Fruit fly (Drosophila melanogaster) whole organism, wandering third instar larva: ENCODE results near the gene CG5112.

Source experiments
- Abd-B ChIP-seq: fragments of >200 bp; optimal IDR thresholded peaks from 2 replicates; lab custom pipeline; 2017; ENCODE audit warnings: missing biosample characterization, missing genetic modification characterization
- CG32264 ChIP-seq: fragments of 200-800 bp; sonication (Bioruptor generic); optimal IDR thresholded peaks from 2 replicates; lab custom pipeline; 2016; ENCODE audit warnings: missing biosample characterization, missing genetic modification characterization
- CG9705 ChIP-seq: fragments of 200-800 bp; sonication (Bioruptor generic); optimal IDR thresholded peaks from 2 replicates; lab custom pipeline; 2018; ENCODE audit warnings: missing biosample characterization, mild to moderate bottlenecking, missing genetic modification characterization
- Dfd ChIP-seq: fragments of >200 bp; optimal IDR thresholded peaks from 2 replicates; lab custom pipeline; 2017; ENCODE audit warnings: missing biosample characterization, missing genetic modification characterization
- Dif ChIP-seq: fragments of 200-275, 200-300 bp; sonication (Bioruptor generic); optimal IDR thresholded peaks from 2 replicates; lab custom pipeline; 2018; ENCODE audit warnings: missing biosample characterization, missing genetic modification characterization; ENCODE audit not compliant: partially characterized antibody
- GATAd ChIP-seq: sonication (Bioruptor generic); optimal IDR thresholded peaks from 2 replicates; lab custom pipeline; 2016; ENCODE audit warnings: missing biosample characterization, missing genetic modification characterization
- HLH106 ChIP-seq: fragments of 200-800 bp; optimal IDR thresholded peaks from 3 replicates; lab custom pipeline; 2019; ENCODE audit warnings: missing biosample characterization, mild to moderate bottlenecking, missing genetic modification characterization, moderate library complexity
- Hnf4 ChIP-seq: fragments of 200-800 bp; sonication (Bioruptor generic); optimal IDR thresholded peaks from 2 replicates; lab custom pipeline; 2016; ENCODE audit warnings: missing biosample characterization, mild to moderate bottlenecking, missing genetic modification characterization
- Hr78 ChIP-seq: fragments of >200 bp; optimal IDR thresholded peaks from 2 replicates; lab custom pipeline; 2017; ENCODE audit warnings: missing biosample characterization, missing genetic modification characterization
- Hr83 ChIP-seq: fragments of 200-300 bp; sonication (Bioruptor generic); optimal IDR thresholded peaks from 2 replicates; lab custom pipeline; 2016; ENCODE audit warnings: missing biosample characterization, mild to moderate bottlenecking, missing genetic modification characterization, moderate library complexity; ENCODE audit not compliant: poor library complexity, severe bottlenecking
- Mio ChIP-seq: sonication (Bioruptor generic); optimal IDR thresholded peaks from 2 replicates; lab custom pipeline; 2016; ENCODE audit warnings: missing biosample characterization, missing genetic modification characterization
- N ChIP-seq: fragments of >200 bp; optimal IDR thresholded peaks from 2 replicates; lab custom pipeline; 2018; ENCODE audit warnings: missing biosample characterization, missing external identifiers, missing genetic modification characterization
- OdsH ChIP-seq: fragments of 200-800 bp; sonication (Bioruptor generic); optimal IDR thresholded peaks from 2 replicates; lab custom pipeline; 2016; ENCODE audit warnings: missing biosample characterization, mild to moderate bottlenecking, missing genetic modification characterization
- Rel ChIP-seq, 2 experiments: fragments of 200-800 bp; sonication (Bioruptor generic) in 1 of 2; optimal IDR thresholded peaks; 2 replicates in 1 of 2; 3 replicates in 1 of 2; lab custom pipeline; 2016 to 2019; ENCODE audit warnings: mild to moderate bottlenecking in 2 of 2, missing biosample characterization in 2 of 2, missing genetic modification characterization in 2 of 2, moderate library complexity in 1 of 2
- Sp1 ChIP-seq: fragments of 200-800 bp; sonication (Bioruptor generic); optimal IDR thresholded peaks from 3 replicates; lab custom pipeline; 2019; ENCODE audit warnings: missing biosample characterization, mild to moderate bottlenecking, missing genetic modification characterization, moderate library complexity
- Vsx2 ChIP-seq: fragments of 200-300, 225-300 bp; sonication (Bioruptor generic); optimal IDR thresholded peaks from 2 replicates; lab custom pipeline; 2018; ENCODE audit warnings: missing biosample characterization, missing genetic modification characterization; ENCODE audit not compliant: partially characterized antibody
- brk ChIP-seq: fragments of 200-800 bp; sonication (Bioruptor generic); optimal IDR thresholded peaks from 2 replicates; lab custom pipeline; 2016; ENCODE audit warnings: missing biosample characterization, mild to moderate bottlenecking, missing genetic modification characterization
- dl ChIP-seq, 2 experiments: fragments of 175-275, 200-275 bp in 1 of 2; fragments of 200-275 bp in 1 of 2; sonication (Bioruptor generic); optimal IDR thresholded peaks; lab custom pipeline; 2018; ENCODE audit warnings: mild to moderate bottlenecking in 2 of 2, missing biosample characterization in 2 of 2, missing genetic modification characterization in 2 of 2, moderate library complexity in 2 of 2; ENCODE audit not compliant: partially characterized antibody in 2 of 2, insufficient read depth in 1 of 2
- dmrt93B ChIP-seq: fragments of 200-800 bp; sonication (Bioruptor generic); optimal IDR thresholded peaks from 2 replicates; lab custom pipeline; 2018; ENCODE audit warnings: missing biosample characterization, mild to moderate bottlenecking, missing genetic modification characterization
- foxo ChIP-seq, 2 experiments: fragments of 200-800 bp; sonication (Bioruptor generic); optimal IDR thresholded peaks; 2 replicates in 1 of 2; 3 replicates in 1 of 2; lab custom pipeline; 2016 to 2017; ENCODE audit warnings: missing biosample characterization in 2 of 2, missing genetic modification characterization in 2 of 2
- fru ChIP-seq: fragments of 200-800 bp; sonication (Bioruptor generic); optimal IDR thresholded peaks from 3 replicates; lab custom pipeline; 2016; ENCODE audit warnings: missing biosample characterization, mild to moderate bottlenecking, missing genetic modification characterization
- h ChIP-seq: fragments of 200-800 bp; sonication (Bioruptor generic); optimal IDR thresholded peaks from 3 replicates; lab custom pipeline; 2016; ENCODE audit warnings: missing biosample characterization, mild to moderate bottlenecking, missing genetic modification characterization
- jim ChIP-seq: fragments of 175-275, 200-325 bp; sonication (Bioruptor generic); optimal IDR thresholded peaks from 2 replicates; lab custom pipeline; 2016; ENCODE audit warnings: missing biosample characterization, mild to moderate bottlenecking, missing genetic modification characterization
- pan ChIP-seq: fragments of >200 bp; optimal IDR thresholded peaks from 2 replicates; lab custom pipeline; 2017
- sage ChIP-seq: fragments of 200-800 bp; sonication (Bioruptor generic); optimal IDR thresholded peaks from 2 replicates; lab custom pipeline; 2016; ENCODE audit warnings: missing biosample characterization, mild to moderate bottlenecking, missing genetic modification characterization
- sv ChIP-seq: fragments of 200-800 bp; sonication (Bioruptor generic); optimal IDR thresholded peaks from 3 replicates; lab custom pipeline; 2016; ENCODE audit warnings: missing biosample characterization, missing genetic modification characterization
- usp ChIP-seq: fragments of >200 bp; optimal IDR thresholded peaks from 2 replicates; lab custom pipeline; 2017; ENCODE audit warnings: missing biosample characterization, missing genetic modification characterization
- woc ChIP-seq: sonication (Bioruptor generic); optimal IDR thresholded peaks from 2 replicates; lab custom pipeline; 2016; ENCODE audit warnings: missing biosample characterization, mild to moderate bottlenecking, missing genetic modification characterization

CG5112 gene

DNA sequence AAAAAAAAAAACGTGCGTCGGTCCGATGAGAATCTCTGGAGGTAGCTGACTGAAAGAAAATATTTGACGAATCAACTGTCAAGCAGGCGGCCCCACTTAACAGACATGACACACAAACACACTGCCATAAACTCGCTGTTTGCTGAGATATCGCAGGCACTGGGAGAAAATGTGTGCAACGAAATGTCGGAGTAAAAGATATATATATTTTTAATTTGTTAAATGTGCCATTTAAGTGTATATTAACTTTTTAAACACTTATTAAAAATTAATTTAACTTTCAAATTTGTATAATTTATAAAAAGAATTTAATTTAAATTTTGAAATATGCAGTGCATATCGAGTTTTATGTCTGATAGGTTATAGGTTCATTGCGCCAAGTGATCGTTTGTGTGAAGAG lies 2.1 kb upstream of the CG5112 start:
- peak in 1 of 2 experiments; percentile 63 for TF ChIP-seq foxo (GFP tag; optimal IDR thresholded peaks at IDR 0.05; lab: Kevin White, UChicago)
- peak; percentile 23 for TF ChIP-seq CG32264
- no peak for TF ChIP-seq dl (GFP tag; optimal IDR thresholded peaks at IDR 0.05; lab: Kevin White, UChicago; ENCODE audit: insufficient read depth in 1 of 2, partially characterized antibody in 2 of 2)
- TF ChIP-seq Rel (GFP tag; optimal IDR thresholded peaks at IDR 0.05; lab: Kevin White, UChicago): peak; percentile 0
- TF ChIP-seq Rel (tag; optimal IDR thresholded peaks at IDR 0.05; lab: Kevin White, UChicago): no peak
- peak; percentile 41 for TF ChIP-seq sage (GFP tag; lab: Kevin White, UChicago)
- no peak for TF ChIP-seq OdsH (GFP tag; lab: Kevin White, UChicago)
- no peak for TF ChIP-seq Hr83
- TF ChIP-seq usp: no peak
- TF ChIP-seq Dif: no peak
- no peak for TF ChIP-seq woc
- TF ChIP-seq Sp1: no peak
- TF ChIP-seq HLH106 (tag; lab: Kevin White, UChicago): peak; percentile 52
- TF ChIP-seq Abd-B (GFP tag; lab: Kevin White, UChicago): no peak
- TF ChIP-seq Hnf4: no peak
- TF ChIP-seq CG9705 (GFP tag; lab: Kevin White, UChicago): no peak
- TF ChIP-seq jim (GFP tag; lab: Kevin White, UChicago): no peak
- no peak for TF ChIP-seq N (GFP tag; lab: Kevin White, UChicago)

DNA sequence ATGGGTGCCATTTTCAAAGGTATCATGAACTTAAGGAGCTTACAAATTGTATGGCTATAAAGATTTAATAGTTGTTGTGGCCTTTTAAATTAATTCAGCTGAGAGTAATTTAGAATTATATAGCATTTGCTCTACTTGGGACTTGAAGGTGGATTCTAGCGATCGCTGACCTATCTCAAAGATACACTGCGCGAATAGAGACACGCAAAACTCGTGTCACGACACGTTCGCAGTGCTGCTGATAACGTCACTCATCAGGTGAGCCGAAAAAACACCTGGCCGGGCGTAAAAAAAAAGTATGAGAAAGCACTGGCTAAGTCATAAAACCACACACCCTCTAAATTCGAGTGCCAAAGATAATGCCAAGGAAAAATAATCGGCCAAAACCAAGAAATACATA lies 1.6 kb upstream of the CG5112 start:
- TF ChIP-seq dmrt93B (GFP tag; lab: Kevin White, UChicago) (no peak), Hr83 (peak; percentile 30), GATAd (GFP tag; lab: Kevin White, UChicago) (no peak), HLH106 (tag; lab: Kevin White, UChicago) (peak; percentile 23), sv (GFP tag; lab: Kevin White, UChicago) (no peak), Rel (GFP tag; optimal IDR thresholded peaks at IDR 0.05; lab: Kevin White, UChicago) (no peak), Rel (tag; optimal IDR thresholded peaks at IDR 0.05; lab: Kevin White, UChicago) (peak; percentile 1)

DNA sequence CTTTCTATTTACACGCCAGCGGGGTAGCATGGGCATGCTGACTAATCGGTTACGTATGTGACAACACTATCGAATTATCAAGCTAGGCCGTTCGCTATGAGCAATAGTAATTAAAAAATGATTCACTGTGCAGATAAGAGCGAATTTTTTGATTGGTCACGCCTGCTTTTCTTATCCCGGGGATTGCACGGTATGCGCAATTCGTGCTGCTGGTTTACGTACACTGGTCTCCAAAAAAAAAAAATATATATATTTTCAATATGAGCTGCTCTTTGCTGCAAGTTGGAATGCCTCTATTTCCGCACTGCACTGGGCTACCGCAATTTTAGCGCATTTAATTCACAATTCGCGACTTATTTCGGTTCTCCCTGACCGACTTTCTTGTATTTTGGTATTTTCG lies 885 bp upstream of the CG5112 start:
- TF ChIP-seq Hnf4 (no peak), Rel (GFP tag; optimal IDR thresholded peaks at IDR 0.05; lab: Kevin White, UChicago) (peak; percentile 29), Rel (tag; optimal IDR thresholded peaks at IDR 0.05; lab: Kevin White, UChicago) (no peak), Vsx2 (GFP tag; lab: Kevin White, UChicago) (no peak), fru (GFP tag; lab: Kevin White, UChicago) (peak; percentile 39), foxo (GFP tag; optimal IDR thresholded peaks at IDR 0.05; lab: Kevin White, UChicago) (peak in 1 of 2 experiments; percentile 6), Hr78 (GFP tag; lab: Kevin White, UChicago) (no peak), sv (GFP tag; lab: Kevin White, UChicago) (peak; percentile 33)

DNA sequence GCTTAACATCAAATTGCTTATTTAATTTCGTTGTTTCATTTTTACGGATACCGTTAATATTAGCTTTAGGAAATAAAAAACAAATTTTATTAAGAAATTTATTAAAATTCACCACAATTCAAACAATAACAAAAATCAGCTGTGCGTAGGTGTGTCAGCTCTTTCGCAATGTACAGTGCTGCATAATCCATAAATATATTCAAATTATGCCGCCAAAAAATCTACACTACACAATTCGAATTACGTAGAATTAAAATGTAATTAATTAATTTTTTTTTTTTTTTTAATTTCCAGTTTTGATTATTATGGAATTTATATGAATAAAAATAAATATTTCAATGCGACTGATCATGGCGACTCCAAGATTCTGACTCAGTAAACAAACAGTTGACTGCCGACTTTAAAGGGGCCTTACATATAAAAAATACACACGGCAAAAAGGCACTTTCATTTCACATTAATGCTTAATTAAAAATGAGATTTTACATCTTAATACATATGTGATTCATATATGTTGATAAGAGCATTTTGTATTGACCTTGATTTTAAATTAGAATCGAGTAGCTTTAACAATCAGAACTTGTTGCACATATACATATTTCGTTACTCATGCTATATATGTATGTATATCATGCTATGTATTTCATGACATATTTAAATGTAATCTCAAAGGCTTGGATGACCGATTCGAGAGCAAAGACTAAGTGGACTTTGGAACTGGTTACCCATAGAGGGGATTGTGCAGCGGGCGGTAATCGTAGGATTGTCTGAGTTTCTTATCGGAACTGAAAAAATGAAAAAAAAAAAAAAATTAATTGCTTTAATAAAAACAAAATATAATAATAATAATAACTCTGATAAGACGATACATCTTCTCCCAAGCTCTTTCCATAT lies 2.3 kb downstream of the CG5112 start:
- TF ChIP-seq Rel (GFP tag; optimal IDR thresholded peaks at IDR 0.05; lab: Kevin White, UChicago) (peak; percentile 15), Rel (tag; optimal IDR thresholded peaks at IDR 0.05; lab: Kevin White, UChicago) (peak; percentile 4), woc (no peak), GATAd (GFP tag; lab: Kevin White, UChicago) (no peak), pan (lab: Kevin White, UChicago) (no peak), brk (GFP tag; lab: Kevin White, UChicago) (peak; percentile 45), Vsx2 (GFP tag; lab: Kevin White, UChicago) (peak; percentile 18), Hr78 (GFP tag; lab: Kevin White, UChicago) (no peak), Hnf4 (peak; percentile 67), fru (GFP tag; lab: Kevin White, UChicago) (peak; percentile 6), OdsH (GFP tag; lab: Kevin White, UChicago) (peak; percentile 6), Mio (GFP tag; lab: Kevin White, UChicago) (no peak), Abd-B (GFP tag; lab: Kevin White, UChicago) (no peak), h (no peak), HLH106 (tag; lab: Kevin White, UChicago) (no peak), CG32264 (no peak), sage (GFP tag; lab: Kevin White, UChicago) (peak; percentile 69)

DNA sequence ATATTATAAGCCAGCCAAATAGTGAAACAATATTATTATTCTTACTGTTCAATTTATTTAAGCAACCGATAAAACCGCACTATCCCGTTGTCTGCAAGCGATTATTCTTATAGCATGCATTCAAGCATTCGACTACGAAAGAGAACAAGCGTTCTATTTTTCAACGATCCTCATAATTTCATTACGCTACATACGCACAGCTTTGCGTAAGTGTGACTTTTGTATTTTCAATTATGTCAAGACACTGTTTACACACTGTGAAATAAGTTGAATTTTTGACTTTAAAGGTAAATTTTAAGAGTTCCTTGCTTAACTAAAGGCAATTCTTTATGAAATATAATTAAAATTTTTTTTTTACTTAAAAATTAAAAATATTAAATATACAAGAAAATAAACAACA lies 3.8 kb downstream of the CG5112 start, which contains the start of gene CG33494:
CG33494 (minus strand) TSS at position 90 of the 400 bp plus-strand sequence.
- TF ChIP-seq N (GFP tag; lab: Kevin White, UChicago): peak; percentile 55
- no peak for TF ChIP-seq CG32264
- no peak for TF ChIP-seq Dfd (GFP tag; lab: Kevin White, UChicago)
- TF ChIP-seq Hnf4: no peak
